Fruit fly (Drosophila melanogaster): ENCODE data around the gene CG3609.

The CG3609 gene

dm6 chr2L:2373818-2374746 is at the start of gene CG3609, which contains the start of gene CG15390 (continued):
- TF ChIP-seq MTF-1 (GFP tag; optimal IDR thresholded peaks at IDR 0.05; ENCODE audit: borderline replicate concordance) = peak; percentile 69
- peak; percentile 72 for TF ChIP-seq Max (GFP tag; optimal IDR thresholded peaks at IDR 0.05)
- 0 out of 2 replicates have a peak, but pooled peaks have one; percentile 9 for TF ChIP-seq CG43689 (GFP tag; IDR thresholded peaks at IDR 0.05)
- peak; percentile 82 for TF ChIP-seq Dek (tag; optimal IDR thresholded peaks at IDR 0.05)
- TF ChIP-seq pnt (GFP tag; optimal IDR thresholded peaks at IDR 0.05) = peak; percentile 67
- TF ChIP-seq CTCF (GFP tag; optimal IDR thresholded peaks at IDR 0.05) = no peak
- TF ChIP-seq pfk (GFP tag; optimal IDR thresholded peaks at IDR 0.05) = peak; percentile 41
- TF ChIP-seq Ravus (GFP tag; IDR thresholded peaks at IDR 0.05) = no peak; the same call in 1 of the 2 replicates
- TF ChIP-seq CG2120 (GFP tag; optimal IDR thresholded peaks at IDR 0.05) = peak; percentile 96
- no peak for TF ChIP-seq hkb (optimal IDR thresholded peaks at IDR 0.05)
- TF ChIP-seq hkb (GFP tag; IDR thresholded peaks at IDR 0.05) = peak; percentile 68
- peak; percentile 35 for TF ChIP-seq fd96Cb (tag; optimal IDR thresholded peaks at IDR 0.05)
- TF ChIP-seq yki (optimal IDR thresholded peaks at IDR 0.05) = no peak
- peak; percentile 92 for TF ChIP-seq shn (GFP tag; optimal IDR thresholded peaks at IDR 0.05)
- TF ChIP-seq CG9932 (GFP tag; IDR thresholded peaks at IDR 0.05) = peak; percentile 97
- no peak for TF ChIP-seq tap (tag; optimal IDR thresholded peaks at IDR 0.05)
- TF ChIP-seq CG10979 (tag; optimal IDR thresholded peaks at IDR 0.05) = peak; percentile 64
- peak; percentile 88 for TF ChIP-seq CG34376 (GFP tag; optimal IDR thresholded peaks at IDR 0.05)
- peak; percentile 63 for TF ChIP-seq Poxn (GFP tag; IDR thresholded peaks at IDR 0.05)
- TF ChIP-seq CG16863 (GFP tag; optimal IDR thresholded peaks at IDR 0.05) = peak; percentile 84
- no peak for TF ChIP-seq hth (optimal IDR thresholded peaks at IDR 0.05)
- TF ChIP-seq z (GFP tag; IDR thresholded peaks at IDR 0.05) = 0 out of 3 replicates have a peak, but pooled peaks have one; percentile 11
- no peak for TF ChIP-seq CG8478 (optimal IDR thresholded peaks at IDR 0.05)
- peak; percentile 47 for TF ChIP-seq Taf1 (GFP tag; IDR thresholded peaks at IDR 0.05)
- TF ChIP-seq CG14014 (GFP tag; IDR thresholded peaks at IDR 0.05) = peak; percentile 88
- TF ChIP-seq ac (GFP tag; optimal IDR thresholded peaks at IDR 0.05) = no peak
- no peak for TF ChIP-seq hb (GFP tag; IDR thresholded peaks at IDR 0.05; ENCODE audit: partially characterized antibody)
- peak; percentile 76 for TF ChIP-seq sisA (GFP tag; IDR thresholded peaks at IDR 0.05)
- peak; percentile 62 for TF ChIP-seq ATbp (GFP tag; optimal IDR thresholded peaks at IDR 0.05)
- peak; percentile 65 for TF ChIP-seq CG14667 (GFP tag; IDR thresholded peaks at IDR 0.05)
- no peak for TF ChIP-seq Hr39 (optimal IDR thresholded peaks at IDR 0.05)
- peak; percentile 83 for TF ChIP-seq Chrac-16 (GFP tag; optimal IDR thresholded peaks at IDR 0.05)
- TF ChIP-seq Sox100B (GFP tag; optimal IDR thresholded peaks at IDR 0.05) = peak; percentile 58
- peak; percentile 96 for TF ChIP-seq CG13624 (GFP tag; optimal IDR thresholded peaks at IDR 0.05)
- TF ChIP-seq exex (tag; optimal IDR thresholded peaks at IDR 0.05) = peak; percentile 91
- TF ChIP-seq esg (GFP tag; conservative IDR thresholded peaks at IDR 0.05) = peak; percentile 59; the same call in 1 of the 2 replicates
- TF ChIP-seq Mad (GFP tag; optimal IDR thresholded peaks at IDR 0.05) = peak; percentile 83
- TF ChIP-seq lbe (GFP tag; optimal IDR thresholded peaks at IDR 0.05) = peak; percentile 84
- peak; percentile 77 for TF ChIP-seq CG10366 (GFP tag; IDR thresholded peaks at IDR 0.05)
- TF ChIP-seq CG9215 (GFP tag; IDR thresholded peaks at IDR 0.05) = peak; percentile 68
- TF ChIP-seq Adf1 (GFP tag; IDR thresholded peaks at IDR 0.05) = peak; percentile 52; the same call in 1 of the 2 replicates
- TF ChIP-seq mam (GFP tag; optimal IDR thresholded peaks at IDR 0.05) = peak; percentile 89
- peak; percentile 75 for TF ChIP-seq CG9876 (GFP tag; optimal IDR thresholded peaks at IDR 0.05)
- TF ChIP-seq insv (GFP tag; optimal IDR thresholded peaks at IDR 0.05) = peak in 1 of 2 experiments; percentile 41
- peak; percentile 77 for TF ChIP-seq PHDP (tag; optimal IDR thresholded peaks at IDR 0.05)
- no peak for TF ChIP-seq Dip2 (GFP tag; IDR thresholded peaks at IDR 0.05)
- TF ChIP-seq oc (tag; optimal IDR thresholded peaks at IDR 0.05) = peak; percentile 58
- peak; percentile 35 for TF ChIP-seq CG17186 (GFP tag; optimal IDR thresholded peaks at IDR 0.05)
- TF ChIP-seq CG9817 (tag; optimal IDR thresholded peaks at IDR 0.05) = peak; percentile 81
- TF ChIP-seq CG13287 (GFP tag; IDR thresholded peaks at IDR 0.05; ENCODE audit: partially characterized antibody) = peak; percentile 57
- no peak for TF ChIP-seq bigmax (GFP tag; optimal IDR thresholded peaks at IDR 0.05)
